Worm (Caenorhabditis elegans) whole organism, L1 larva: Measurements from ENCODE around the gene ZK250.2.
"Not testable (repeated sequence)": the region's sequence is repeated elsewhere in the genome, so short reads cannot be mapped to it uniquely, and the experiment has no call there.

Experiments
- C04F5.9 ChIP-seq: sonication (generic microtip); optimal IDR thresholded peaks from 2 replicates; lab custom pipeline; 2016; ENCODE audit warnings: missing genetic modification characterization, missing compliant biosample characterization
- F16B12.6 ChIP-seq: fragments of 150-350 bp; optimal IDR thresholded peaks from 2 replicates; lab custom pipeline; 2014; ENCODE audit warnings: missing biosample characterization, missing genetic modification characterization
- ceh-82 ChIP-seq, 3 experiments: fragments of 150-350 bp in 1 of 3; sonication (generic microtip) in 2 of 3; optimal IDR thresholded peaks; 2 replicates each; lab custom pipeline; 2014 to 2017; ENCODE audit warnings: missing biosample characterization in 3 of 3, missing genetic modification characterization in 3 of 3
- ces-1 ChIP-seq: fragments of 150-350 bp; optimal IDR thresholded peaks from 2 replicates; lab custom pipeline; 2014; ENCODE audit warnings: missing biosample characterization, missing genetic modification reagents, missing genetic modification characterization
- dpl-1 ChIP-seq, 3 experiments: fragments of 150-350 bp in 2 of 3; sonication (generic microtip) in 1 of 3; optimal IDR thresholded peaks; 2 replicates each; lab custom pipeline; 2014 to 2017; ENCODE audit warnings: missing biosample characterization in 3 of 3, missing genetic modification characterization in 3 of 3, missing genetic modification reagents in 3 of 3
- egl-27 ChIP-seq, 2 experiments: fragments of 150-350 bp in 1 of 2; sonication (generic microtip); optimal IDR thresholded peaks; 3 replicates each; lab custom pipeline; 2017 to 2018; ENCODE audit warnings: missing biosample characterization in 2 of 2, missing genetic modification characterization in 2 of 2, missing genetic modification reagents in 2 of 2
- elt-2 ChIP-seq: sonication (generic microtip); optimal IDR thresholded peaks from 2 replicates; lab custom pipeline; 2016; ENCODE audit warnings: missing genetic modification characterization, mild to moderate bottlenecking, inconsistent platforms, missing compliant biosample characterization, missing genetic modification reagents
- ets-5 ChIP-seq: fragments of 200-800 bp; sonication (Bioruptor generic); IDR thresholded peaks from 2 replicates; pipeline ENCODE4 v1.3.6; 2022; ENCODE audit warnings: missing genetic modification characterization, missing compliant biosample characterization
- hlh-4 ChIP-seq: sonication (generic microtip); optimal IDR thresholded peaks from 2 replicates; lab custom pipeline; 2016; ENCODE audit warnings: mild to moderate bottlenecking, missing genetic modification characterization, missing compliant biosample characterization
- irx-1 ChIP-seq: sonication (generic microtip); optimal IDR thresholded peaks from 2 replicates; lab custom pipeline; 2016; ENCODE audit warnings: missing genetic modification characterization, missing compliant biosample characterization
- isw-1 ChIP-seq: fragments of 200-800 bp; sonication (Bioruptor generic); IDR thresholded peaks from 2 replicates; pipeline ENCODE4 v1.3.6; 2022; ENCODE audit warnings: missing genetic modification characterization, missing compliant biosample characterization
- jun-1 ChIP-seq: fragments of 150-350 bp; optimal IDR thresholded peaks from 2 replicates; lab custom pipeline; 2014; ENCODE audit warnings: missing biosample characterization, missing genetic modification reagents, missing genetic modification characterization
- lin-14 ChIP-seq: fragments of 200-800 bp; sonication (Bioruptor generic); optimal IDR thresholded peaks from 2 replicates; lab custom pipeline; 2018; ENCODE audit warnings: mild to moderate bottlenecking, missing genetic modification characterization, moderate library complexity, missing compliant biosample characterization
- lin-39 ChIP-seq: fragments of 150-350 bp; optimal IDR thresholded peaks from 2 replicates; lab custom pipeline; 2014; ENCODE audit warnings: missing biosample characterization, missing genetic modification reagents, missing genetic modification characterization
- mab-9 ChIP-seq: fragments of 200-800 bp; sonication (Bioruptor generic); IDR thresholded peaks from 2 replicates; pipeline ENCODE4 v1.3.6; 2022; ENCODE audit warnings: missing genetic modification reagents, missing genetic modification characterization, missing compliant biosample characterization
- mef-2 ChIP-seq: fragments of 150-350 bp; optimal IDR thresholded peaks from 2 replicates; lab custom pipeline; 2014; ENCODE audit warnings: missing biosample characterization, missing genetic modification characterization
- nhr-11 ChIP-seq: fragments of 150-350 bp; optimal IDR thresholded peaks from 2 replicates; lab custom pipeline; 2014; ENCODE audit warnings: missing biosample characterization, missing genetic modification characterization
- nhr-12 ChIP-seq: sonication (generic microtip); optimal IDR thresholded peaks from 2 replicates; lab custom pipeline; 2017; ENCODE audit warnings: missing biosample characterization, missing genetic modification characterization
- nhr-19 ChIP-seq: fragments of 200-800 bp; sonication (Bioruptor generic); conservative IDR thresholded peaks from 2 replicates; pipeline ENCODE4 v1.3.6; 2022; ENCODE audit warnings: missing genetic modification characterization, missing compliant biosample characterization
- nhr-237 ChIP-seq: fragments of 150-350 bp; optimal IDR thresholded peaks from 2 replicates; lab custom pipeline; 2014; ENCODE audit warnings: missing biosample characterization, missing genetic modification characterization
- nhr-47 ChIP-seq: sonication (generic microtip); optimal IDR thresholded peaks from 2 replicates; lab custom pipeline; 2016; ENCODE audit warnings: mild to moderate bottlenecking, missing genetic modification characterization, moderate library complexity, missing compliant biosample characterization
- nhr-71 ChIP-seq: sonication (generic microtip); optimal IDR thresholded peaks from 2 replicates; lab custom pipeline; 2016; ENCODE audit warnings: mild to moderate bottlenecking, missing genetic modification characterization, moderate library complexity, missing compliant biosample characterization
- nhr-84 ChIP-seq: sonication (generic microtip); optimal IDR thresholded peaks from 2 replicates; lab custom pipeline; 2017; ENCODE audit warnings: missing biosample characterization, missing genetic modification characterization
- pag-3 ChIP-seq: sonication (generic microtip); optimal IDR thresholded peaks from 2 replicates; lab custom pipeline; 2017; ENCODE audit warnings: missing genetic modification characterization, mild to moderate bottlenecking, missing compliant biosample characterization, antibody characterized with exemption, borderline replicate concordance; ENCODE audit not compliant: insufficient read depth
- skn-1 ChIP-seq: fragments of 150-350 bp; optimal IDR thresholded peaks from 2 replicates; lab custom pipeline; 2014; ENCODE audit warnings: missing biosample characterization, missing genetic modification characterization
- snpc-4 ChIP-seq: fragments of 150-350 bp; optimal IDR thresholded peaks from 2 replicates; lab custom pipeline; 2014; ENCODE audit warnings: missing biosample characterization, missing genetic modification characterization
- snu-23 ChIP-seq: sonication (generic microtip); optimal IDR thresholded peaks from 2 replicates; lab custom pipeline; 2016; ENCODE audit warnings: missing genetic modification characterization, missing compliant biosample characterization
- sox-4 ChIP-seq: sonication (generic microtip); optimal IDR thresholded peaks from 2 replicates; lab custom pipeline; 2016; ENCODE audit warnings: missing genetic modification characterization, missing compliant biosample characterization
- sptf-1 ChIP-seq: fragments of 150-350 bp; optimal IDR thresholded peaks from 2 replicates; lab custom pipeline; 2014; ENCODE audit warnings: missing biosample characterization, missing genetic modification characterization
- swsn-7 ChIP-seq: sonication (generic microtip); optimal IDR thresholded peaks from 2 replicates; lab custom pipeline; 2016; ENCODE audit warnings: missing genetic modification characterization, missing compliant biosample characterization
- tlp-1 ChIP-seq: fragments of 150-350 bp; optimal IDR thresholded peaks from 2 replicates; lab custom pipeline; 2014; ENCODE audit warnings: missing biosample characterization, missing genetic modification characterization
- unc-30 ChIP-seq: sonication (generic microtip); optimal IDR thresholded peaks from 2 replicates; lab custom pipeline; 2017; ENCODE audit warnings: missing biosample characterization, missing genetic modification characterization
- unc-86 ChIP-seq: sonication (generic microtip); optimal IDR thresholded peaks from 2 replicates; lab custom pipeline; 2016; ENCODE audit warnings: missing genetic modification characterization, missing compliant biosample characterization
- unc-98 ChIP-seq: fragments of 200-800 bp; sonication (Bioruptor generic); IDR thresholded peaks from 2 replicates; pipeline ENCODE4 v1.3.6; 2022; ENCODE audit warnings: missing genetic modification characterization, missing compliant biosample characterization
- vab-15 ChIP-seq: sonication (generic microtip); optimal IDR thresholded peaks from 2 replicates; lab custom pipeline; 2017; ENCODE audit warnings: missing genotype, mild to moderate bottlenecking, missing genetic modification characterization, missing compliant biosample characterization
- xbp-1 ChIP-seq: sonication (generic microtip); optimal IDR thresholded peaks from 2 replicates; lab custom pipeline; 2016; ENCODE audit warnings: missing genetic modification characterization, missing compliant biosample characterization
- zip-4 ChIP-seq: fragments of 200-800 bp; sonication (Bioruptor generic); optimal IDR thresholded peaks from 2 replicates; lab custom pipeline; 2018; ENCODE audit warnings: mild to moderate bottlenecking, missing genetic modification characterization, moderate library complexity, missing compliant biosample characterization
- ztf-4 ChIP-seq: fragments of 150-350 bp; optimal IDR thresholded peaks from 2 replicates; lab custom pipeline; 2014; ENCODE audit warnings: missing biosample characterization, missing genetic modification characterization

ZK250.2 gene

ce11 chrII:1948393-1948792 lies at the start of gene ZK250.2:
Gene ZK250.2, plus strand, starts transcription at chrII:1948693.
- not testable (repeated sequence) for TF ChIP-seq F16B12.6 (tag; lab: Kevin White, UChicago); snu-23 (GFP tag; lab: Kevin White, UChicago); isw-1 (GFP tag; lab: Robert Waterston, UW)

- TF ChIP-seq pag-3 (tag; lab: Kevin White, UChicago) (no peak), nhr-237 (tag; lab: Kevin White, UChicago) (no peak), mab-9 (GFP tag; lab: Robert Waterston, UW) (no peak), nhr-12 (tag; lab: Kevin White, UChicago) (no peak), skn-1 (no peak)
These were observed 48.6 kb upstream of the ZK250.2 start, which contains the start of gene math-24 for ce11 chrII:1899934-1900333. Gene math-24, plus strand, starts transcription at chrII:1900234.

ce11 chrII:1901981-1902380 lies 46.5 kb upstream of the ZK250.2 start, which contains the start of gene math-23:
Gene math-23, plus strand, starts transcription at chrII:1902281.
- no peak for TF ChIP-seq unc-86
- no peak for TF ChIP-seq ztf-4 (tag; lab: Kevin White, UChicago)
- no peak for TF ChIP-seq tlp-1
- no peak for TF ChIP-seq irx-1 (tag; lab: Kevin White, UChicago)
- no peak for TF ChIP-seq sptf-1 (tag; lab: Kevin White, UChicago)
- no peak for TF ChIP-seq lin-39 (tag; lab: Kevin White, UChicago)
- TF ChIP-seq egl-27 (tag; optimal IDR thresholded peaks at IDR 0.05; lab: Kevin White, UChicago) = no peak
- TF ChIP-seq elt-2 = no peak
- no peak for TF ChIP-seq mef-2
- no peak for TF ChIP-seq vab-15 (tag; lab: Kevin White, UChicago)
- TF ChIP-seq nhr-11 (tag; lab: Kevin White, UChicago) = no peak
- no peak for TF ChIP-seq swsn-7 (tag; lab: Kevin White, UChicago)
- TF ChIP-seq unc-30 (tag; lab: Kevin White, UChicago) = no peak
- TF ChIP-seq ets-5 = no peak
- no peak for TF ChIP-seq ces-1 (GFP tag; lab: Kevin White, UChicago)
- no peak for TF ChIP-seq zip-4 (GFP tag; lab: Kevin White, UChicago)
- TF ChIP-seq nhr-19 (GFP tag; lab: Robert Waterston, UW) = no peak
- TF ChIP-seq jun-1 (tag; lab: Kevin White, UChicago) = no peak

ce11 chrII:1905104-1905503 lies 43.4 kb upstream of the ZK250.2 start, which contains the start of gene math-22:
Gene math-22, plus strand, starts transcription at chrII:1905404.
- TF ChIP-seq C04F5.9 (tag; lab: Kevin White, UChicago) (no peak), sox-4 (tag; lab: Kevin White, UChicago) (no peak), dpl-1 (GFP tag; optimal IDR thresholded peaks at IDR 0.05; lab: Kevin White, UChicago) (no peak), nhr-47 (no peak), skn-1 (no peak), lin-14 (GFP tag; lab: Kevin White, UChicago) (no peak)

- TF ChIP-seq ceh-82 (tag; optimal IDR thresholded peaks at IDR 0.05; lab: Kevin White, UChicago) = no peak
- no peak for TF ChIP-seq nhr-47
- TF ChIP-seq mef-2 = no peak
- TF ChIP-seq unc-98 = no peak
- TF ChIP-seq lin-14 (GFP tag; lab: Kevin White, UChicago) = no peak
- no peak for TF ChIP-seq nhr-12 (tag; lab: Kevin White, UChicago)
These were observed 35.8 kb upstream of the ZK250.2 start, which contains the start of gene math-31 for ce11 chrII:1912741-1913140. Gene math-31, minus strand, starts transcription at chrII:1912841.

ce11 chrII:1917862-1918261 lies 30.6 kb upstream of the ZK250.2 start, which contains the start of gene bath-4:
Gene bath-4, minus strand, starts transcription at chrII:1917962.
- TF ChIP-seq ztf-4 (tag; lab: Kevin White, UChicago) (no peak), hlh-4 (tag; lab: Kevin White, UChicago) (no peak), nhr-71 (tag; lab: Kevin White, UChicago) (no peak), nhr-84 (tag; lab: Kevin White, UChicago) (no peak), unc-30 (tag; lab: Kevin White, UChicago) (no peak), snpc-4 (tag; lab: Kevin White, UChicago) (no peak), xbp-1 (no peak)
